Worm (Caenorhabditis elegans) whole organism, L3 larva: ENCODE results near the gene Y69H2.9.

ENCODE experiments used
- ceh-82 ChIP-seq: fragments of 150-350 bp; optimal IDR thresholded peaks from 2 replicates; lab custom pipeline; 2014; ENCODE audit warnings: missing biosample characterization, missing genetic modification characterization
- daf-12 ChIP-seq: fragments of 150-350 bp; optimal IDR thresholded peaks from 2 replicates; lab custom pipeline; 2014; ENCODE audit warnings: missing biosample characterization, missing genetic modification reagents, missing genetic modification characterization
- elt-3 ChIP-seq, 3 experiments: fragments of 150-350 bp in 1 of 3; sonication (generic microtip) in 2 of 3; optimal IDR thresholded peaks; 2 replicates in 2 of 3; 4 replicates in 1 of 3; lab custom pipeline; 2014 to 2017; ENCODE audit warnings: missing biosample characterization in 3 of 3, missing genetic modification characterization in 3 of 3
- fos-1 ChIP-seq: fragments of 150-350 bp; optimal IDR thresholded peaks from 2 replicates; lab custom pipeline; 2014; ENCODE audit warnings: missing biosample characterization, missing genetic modification characterization
- lin-39 ChIP-seq: fragments of 150-350 bp; optimal IDR thresholded peaks from 2 replicates; lab custom pipeline; 2018; ENCODE audit warnings: missing biosample characterization, missing genetic modification reagents, missing genetic modification characterization
- nhr-11 ChIP-seq: fragments of 150-350 bp; optimal IDR thresholded peaks from 2 replicates; lab custom pipeline; 2014; ENCODE audit warnings: missing biosample characterization, missing genetic modification characterization
- nhr-237 ChIP-seq: fragments of 150-350 bp; optimal IDR thresholded peaks from 2 replicates; lab custom pipeline; 2014; ENCODE audit warnings: missing biosample characterization, missing genetic modification characterization
- nhr-25 ChIP-seq: sonication (generic microtip); optimal IDR thresholded peaks from 2 replicates; lab custom pipeline; 2017; ENCODE audit warnings: missing biosample characterization, missing genetic modification characterization
- nhr-67 ChIP-seq: fragments of 150-350 bp; optimal IDR thresholded peaks from 2 replicates; lab custom pipeline; 2014; ENCODE audit warnings: missing biosample characterization, missing genetic modification characterization
- nhr-77 ChIP-seq: fragments of 150-350 bp; optimal IDR thresholded peaks from 2 replicates; lab custom pipeline; 2014; ENCODE audit warnings: missing biosample characterization, missing genetic modification characterization
- skn-1 ChIP-seq: fragments of 150-350 bp; optimal IDR thresholded peaks from 2 replicates; lab custom pipeline; 2014; ENCODE audit warnings: missing biosample characterization, missing genetic modification characterization
- snpc-4 ChIP-seq: fragments of 150-350 bp; optimal IDR thresholded peaks from 2 replicates; lab custom pipeline; 2014; ENCODE audit warnings: missing biosample characterization, missing genetic modification characterization
- unc-62 ChIP-seq: fragments of 150-350 bp; sonication (generic microtip); optimal IDR thresholded peaks from 4 replicates; lab custom pipeline; 2014; ENCODE audit warnings: missing biosample characterization, missing genetic modification reagents, missing genetic modification characterization
- ztf-4 ChIP-seq: fragments of 150-350 bp; optimal IDR thresholded peaks from 2 replicates; lab custom pipeline; 2014; ENCODE audit warnings: missing biosample characterization, missing genetic modification characterization

DNA sequence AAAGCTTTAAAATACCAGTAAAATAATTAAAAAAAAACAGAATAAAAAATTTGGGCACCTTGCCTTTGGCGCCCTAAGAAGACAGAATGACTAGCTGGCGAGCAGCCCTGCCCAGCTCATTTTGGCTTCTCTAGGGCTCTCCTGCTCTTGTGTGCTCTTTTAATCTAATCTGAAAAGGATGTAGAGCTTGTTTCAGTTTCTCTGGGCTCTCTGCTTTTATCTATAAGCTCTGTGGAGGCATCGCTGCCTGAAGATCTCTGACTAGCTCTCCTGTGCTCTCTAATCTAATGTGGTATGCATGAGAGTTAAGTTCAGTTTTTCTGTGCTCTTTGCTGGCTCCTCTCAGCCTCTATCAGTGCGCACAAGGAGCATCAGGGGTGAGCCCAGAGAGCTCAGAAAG, 24.5 kb downstream of the Y69H2.9 start:
- TF ChIP-seq unc-62 = no peak
- no peak for TF ChIP-seq daf-12 (tag; lab: Kevin White, UChicago)
- no peak for TF ChIP-seq skn-1 (tag; lab: Kevin White, UChicago)
- no peak for TF ChIP-seq fos-1 (tag; lab: Kevin White, UChicago)
- no peak for TF ChIP-seq nhr-11 (tag; lab: Kevin White, UChicago)
- no peak for TF ChIP-seq nhr-25
- no peak for TF ChIP-seq nhr-77 (tag; lab: Kevin White, UChicago)
- no peak for TF ChIP-seq nhr-237 (tag; lab: Kevin White, UChicago)
- no peak for TF ChIP-seq ztf-4 (tag; lab: Kevin White, UChicago)
- TF ChIP-seq snpc-4 (tag; lab: Kevin White, UChicago) = no peak
- TF ChIP-seq elt-3 (tag; optimal IDR thresholded peaks at IDR 0.05; lab: Kevin White, UChicago) = no peak
- TF ChIP-seq nhr-67 = no peak
- no peak for TF ChIP-seq ceh-82
- TF ChIP-seq lin-39 = no peak
